Fruit fly (Drosophila melanogaster): ENCODE data around the gene FASN1.

- TF ChIP-seq Usf (GFP tag; optimal IDR thresholded peaks at IDR 0.05), result no peak
- no peak for TF ChIP-seq HLHmδ (GFP tag; optimal IDR thresholded peaks at IDR 0.05)
- TF ChIP-seq D (optimal IDR thresholded peaks at IDR 0.05), result no peak
- no peak for TF ChIP-seq D (GFP tag; optimal IDR thresholded peaks at IDR 0.05)
These were observed 57.7 kb downstream of the FASN1 start for dm6 chr2L:3114132-3114531.
